Worm (Caenorhabditis elegans) whole organism, L3 larva: Measurements from ENCODE around the gene T12G3.2.

Experiments used
- R02D3.7 ChIP-seq: fragments of 150-350 bp; optimal IDR thresholded peaks from 2 replicates; lab custom pipeline; 2014; ENCODE audit warnings: missing biosample characterization, missing genetic modification characterization
- aly-2 ChIP-seq: fragments of 150-350 bp; optimal IDR thresholded peaks from 2 replicates; lab custom pipeline; 2014; ENCODE audit warnings: missing biosample characterization, missing genetic modification characterization
- ceh-28 ChIP-seq: fragments of 150-350 bp; optimal IDR thresholded peaks from 2 replicates; lab custom pipeline; 2014; ENCODE audit warnings: missing biosample characterization, missing genetic modification reagents, missing genetic modification characterization
- egl-5 ChIP-seq: fragments of 150-350 bp; optimal IDR thresholded peaks from 2 replicates; lab custom pipeline; 2017; ENCODE audit warnings: missing biosample characterization, missing genetic modification reagents, missing genetic modification characterization, inconsistent platforms
- elt-1 ChIP-seq: fragments of 150-350 bp; optimal IDR thresholded peaks from 2 replicates; lab custom pipeline; 2014; ENCODE audit warnings: missing biosample characterization, missing genetic modification characterization
- elt-2 ChIP-seq: sonication (generic microtip); optimal IDR thresholded peaks from 2 replicates; lab custom pipeline; 2016; ENCODE audit warnings: missing genetic modification reagents, mild to moderate bottlenecking, missing genetic modification characterization, missing compliant biosample characterization
- elt-3 ChIP-seq, 3 experiments: fragments of 150-350 bp in 1 of 3; sonication (generic microtip) in 2 of 3; optimal IDR thresholded peaks; 2 replicates in 2 of 3; 4 replicates in 1 of 3; lab custom pipeline; 2014 to 2017; ENCODE audit warnings: missing biosample characterization in 3 of 3, missing genetic modification characterization in 3 of 3
- eor-1 ChIP-seq, 2 experiments: fragments of 150-350 bp; optimal IDR thresholded peaks; 2 replicates each; lab custom pipeline; 2014 to 2018; ENCODE audit warnings: missing biosample characterization in 2 of 2, missing genetic modification characterization in 2 of 2
- fos-1 ChIP-seq: fragments of 150-350 bp; optimal IDR thresholded peaks from 2 replicates; lab custom pipeline; 2014; ENCODE audit warnings: missing biosample characterization, missing genetic modification characterization
- hmg-11 ChIP-seq: sonication (generic microtip); optimal IDR thresholded peaks from 2 replicates; lab custom pipeline; 2016; ENCODE audit warnings: missing genetic modification characterization, missing compliant biosample characterization
- jun-1 ChIP-seq: fragments of 150-350 bp; optimal IDR thresholded peaks from 2 replicates; lab custom pipeline; 2014; ENCODE audit warnings: missing biosample characterization, missing genetic modification reagents, missing genetic modification characterization
- lin-15B ChIP-seq: fragments of 150-350 bp; optimal IDR thresholded peaks from 2 replicates; lab custom pipeline; 2014; ENCODE audit warnings: missing biosample characterization, missing genetic modification characterization
- lsy-12 ChIP-seq: sonication (generic microtip); optimal IDR thresholded peaks from 2 replicates; lab custom pipeline; 2016; ENCODE audit warnings: mild to moderate bottlenecking, missing genetic modification characterization, missing compliant biosample characterization
- mml-1 ChIP-seq: fragments of 150-350 bp; sonication (generic microtip); optimal IDR thresholded peaks from 3 replicates; lab custom pipeline; 2014; ENCODE audit warnings: missing biosample characterization, missing genetic modification characterization
- nfya-1 ChIP-seq: sonication (generic microtip); optimal IDR thresholded peaks from 2 replicates; lab custom pipeline; 2017; ENCODE audit warnings: missing genetic modification characterization, mild to moderate bottlenecking, missing compliant biosample characterization, antibody characterized with exemption, moderate library complexity; ENCODE audit not compliant: insufficient read depth
- nhr-12 ChIP-seq: fragments of 150-350 bp; optimal IDR thresholded peaks from 2 replicates; lab custom pipeline; 2014; ENCODE audit warnings: missing biosample characterization, missing genetic modification characterization
- nhr-23 ChIP-seq: fragments of 150-350 bp; optimal IDR thresholded peaks from 2 replicates; lab custom pipeline; 2014; ENCODE audit warnings: missing biosample characterization, missing genetic modification reagents, missing genetic modification characterization
- nhr-25 ChIP-seq: sonication (generic microtip); optimal IDR thresholded peaks from 2 replicates; lab custom pipeline; 2017; ENCODE audit warnings: missing biosample characterization, missing genetic modification characterization
- nhr-28 ChIP-seq: fragments of 150-350 bp; optimal IDR thresholded peaks from 2 replicates; lab custom pipeline; 2014; ENCODE audit warnings: missing biosample characterization, missing genetic modification characterization
- nhr-43 ChIP-seq: sonication (generic microtip); optimal IDR thresholded peaks from 2 replicates; lab custom pipeline; 2016; ENCODE audit warnings: mild to moderate bottlenecking, missing genetic modification characterization, missing compliant biosample characterization; ENCODE audit not compliant: poor library complexity, severe bottlenecking
- nhr-67 ChIP-seq: fragments of 150-350 bp; optimal IDR thresholded peaks from 2 replicates; lab custom pipeline; 2014; ENCODE audit warnings: missing biosample characterization, missing genetic modification characterization
- pha-4 ChIP-seq: fragments of 150-350 bp; optimal IDR thresholded peaks from 2 replicates; lab custom pipeline; 2014; ENCODE audit warnings: missing biosample characterization, missing genetic modification reagents, missing genetic modification characterization
- pqm-1 ChIP-seq: fragments of 150-350 bp; optimal IDR thresholded peaks from 2 replicates; lab custom pipeline; 2017; ENCODE audit warnings: missing biosample characterization, missing genetic modification characterization, inconsistent platforms
- snpc-4 ChIP-seq: fragments of 150-350 bp; optimal IDR thresholded peaks from 2 replicates; lab custom pipeline; 2014; ENCODE audit warnings: missing biosample characterization, missing genetic modification characterization
- tbx-2 ChIP-seq: sonication (generic microtip); optimal IDR thresholded peaks from 2 replicates; lab custom pipeline; 2016; ENCODE audit warnings: mild to moderate bottlenecking, missing genetic modification characterization, missing compliant biosample characterization
- unc-39 ChIP-seq: sonication (generic microtip); optimal IDR thresholded peaks from 4 replicates; lab custom pipeline; 2017; ENCODE audit warnings: missing biosample characterization, missing genetic modification characterization
- unc-62 ChIP-seq: fragments of 150-350 bp; sonication (generic microtip); optimal IDR thresholded peaks from 4 replicates; lab custom pipeline; 2014; ENCODE audit warnings: missing biosample characterization, missing genetic modification reagents, missing genetic modification characterization
- ztf-11 ChIP-seq: fragments of 150-350 bp; optimal IDR thresholded peaks from 2 replicates; lab custom pipeline; 2014; ENCODE audit warnings: missing biosample characterization, missing genetic modification characterization
- ztf-4 ChIP-seq: fragments of 150-350 bp; optimal IDR thresholded peaks from 2 replicates; lab custom pipeline; 2014; ENCODE audit warnings: missing biosample characterization, missing genetic modification characterization

T12G3.2 gene

DNA sequence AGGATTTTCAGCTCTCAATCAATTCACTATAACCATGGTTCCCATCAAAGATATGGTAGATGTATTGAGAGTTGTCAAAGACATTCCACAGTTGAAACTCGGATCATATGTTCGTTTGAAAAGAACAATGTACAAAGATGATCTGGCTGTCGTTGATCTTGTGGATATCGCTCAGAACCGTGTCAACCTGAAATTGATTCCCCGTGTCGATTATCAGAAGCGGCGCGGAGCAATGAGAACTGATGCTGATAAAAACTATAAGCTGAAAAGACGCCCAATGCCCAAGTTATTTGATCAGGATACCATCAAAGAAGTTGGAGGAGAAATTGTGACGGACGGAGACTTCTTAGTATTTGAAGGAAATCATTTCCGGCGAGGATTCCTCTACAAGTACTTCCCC, 5.7 kb upstream of the T12G3.2 start:
- TF ChIP-seq nhr-12 (tag; lab: Kevin White, UChicago), result no peak
- no peak for TF ChIP-seq aly-2 (tag; lab: Kevin White, UChicago)
- no peak for TF ChIP-seq lsy-12 (tag; lab: Kevin White, UChicago)
- TF ChIP-seq egl-5 (tag; lab: Kevin White, UChicago), result no peak
- TF ChIP-seq ztf-11 (tag; lab: Kevin White, UChicago), result no peak
- TF ChIP-seq unc-62 (GFP tag; lab: Kevin White, UChicago), result no peak
- no peak for TF ChIP-seq nhr-28 (tag; lab: Kevin White, UChicago)
- no peak for TF ChIP-seq elt-2 (tag; lab: Kevin White, UChicago)
- TF ChIP-seq pqm-1 (tag; lab: Kevin White, UChicago), result no peak
- no peak for TF ChIP-seq mml-1
- no peak for TF ChIP-seq ztf-4 (tag; lab: Kevin White, UChicago)
- TF ChIP-seq snpc-4 (tag; lab: Kevin White, UChicago), result no peak

DNA sequence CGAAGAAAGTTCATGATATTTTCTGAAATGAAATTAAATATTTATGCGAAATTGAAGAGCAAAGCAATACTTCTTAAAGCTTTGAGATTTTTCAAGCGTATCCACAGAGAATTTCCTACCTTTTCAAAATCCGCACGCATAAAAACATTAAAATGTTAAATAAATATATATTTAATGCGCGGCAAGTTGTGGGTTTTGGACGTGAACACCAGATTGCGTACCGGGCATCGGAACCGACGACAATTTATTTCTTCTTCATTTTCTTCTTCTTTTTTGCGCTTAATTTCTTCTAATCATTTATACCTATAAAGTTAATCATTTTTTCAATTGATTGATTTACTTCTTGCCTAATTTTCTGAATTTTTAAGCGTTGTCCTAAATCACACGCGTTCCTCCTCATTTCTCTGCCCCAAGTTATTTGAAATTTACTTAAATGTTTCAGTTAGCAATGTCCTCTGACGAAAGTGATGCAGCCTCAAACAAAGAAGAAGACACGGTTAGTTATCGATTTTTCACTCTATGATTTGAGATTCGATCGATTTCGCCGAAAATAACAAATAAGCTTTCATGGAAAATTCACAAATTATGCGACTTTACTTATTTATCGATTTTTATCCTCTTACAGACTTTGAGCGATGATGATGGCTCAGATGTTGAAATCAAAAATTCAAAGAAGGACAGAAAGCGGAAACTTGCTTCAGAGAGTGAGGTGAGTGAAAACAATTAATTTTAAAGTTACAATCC, 4.5 kb upstream of the T12G3.2 start, which contains the start of the genes bre-5 and spt-5:
Gene bre-5 (minus strand): TSS at position 167 of the 744 bp plus-strand sequence.
Gene spt-5 (plus strand): TSS at position 443 of the 744 bp plus-strand sequence.
- TF ChIP-seq nhr-25 (tag; lab: Kevin White, UChicago) (no peak), elt-1 (no peak), aly-2 (tag; lab: Kevin White, UChicago) (no peak), pha-4 (tag; lab: Kevin White, UChicago) (peak; percentile 64), pqm-1 (tag; lab: Kevin White, UChicago) (no peak), ceh-28 (tag; lab: Kevin White, UChicago) (peak; percentile 35), tbx-2 (tag; lab: Kevin White, UChicago) (no peak), unc-39 (tag; lab: Kevin White, UChicago) (no peak), lin-15B (tag; lab: Kevin White, UChicago) (peak; percentile 36), nhr-23 (peak; percentile 21), hmg-11 (tag; lab: Kevin White, UChicago) (peak; percentile 47), jun-1 (tag; lab: Kevin White, UChicago) (no peak), nhr-67 (tag; lab: Kevin White, UChicago) (no peak), R02D3.7 (tag; lab: Kevin White, UChicago) (no peak), eor-1 (tag; optimal IDR thresholded peaks at IDR 0.05; lab: Kevin White, UChicago) (no peak), elt-3 (tag; optimal IDR thresholded peaks at IDR 0.05; lab: Kevin White, UChicago) (no peak), lsy-12 (tag; lab: Kevin White, UChicago) (no peak)

- no peak for TF ChIP-seq nfya-1 (tag; lab: Kevin White, UChicago)
- TF ChIP-seq snpc-4 (tag; lab: Kevin White, UChicago), result no peak
- peak; percentile 90 for TF ChIP-seq pha-4 (tag; lab: Kevin White, UChicago)
- no peak for TF ChIP-seq elt-2 (tag; lab: Kevin White, UChicago)
Observed at ce11 chrIV:12047552-12048347, 983 bp upstream of the T12G3.2 start, which contains the start of gene T12G3.4. Gene T12G3.4, plus strand, starts transcription at chrIV:12048256.

ce11 chrIV:12044844-12045738, 1.7 kb downstream of the T12G3.2 start:
- TF ChIP-seq nhr-43 (tag; lab: Kevin White, UChicago) (peak; percentile 62), elt-1 (peak; percentile 8), nhr-23 (peak; percentile 60), pqm-1 (tag; lab: Kevin White, UChicago) (peak; percentile 16), ceh-28 (tag; lab: Kevin White, UChicago) (no peak), nhr-12 (tag; lab: Kevin White, UChicago) (no peak), elt-2 (tag; lab: Kevin White, UChicago) (peak; percentile 19), fos-1 (tag; lab: Kevin White, UChicago) (no peak)
